Fruit fly (Drosophila melanogaster): ENCODE data around the gene spri.

spri gene

DNA sequence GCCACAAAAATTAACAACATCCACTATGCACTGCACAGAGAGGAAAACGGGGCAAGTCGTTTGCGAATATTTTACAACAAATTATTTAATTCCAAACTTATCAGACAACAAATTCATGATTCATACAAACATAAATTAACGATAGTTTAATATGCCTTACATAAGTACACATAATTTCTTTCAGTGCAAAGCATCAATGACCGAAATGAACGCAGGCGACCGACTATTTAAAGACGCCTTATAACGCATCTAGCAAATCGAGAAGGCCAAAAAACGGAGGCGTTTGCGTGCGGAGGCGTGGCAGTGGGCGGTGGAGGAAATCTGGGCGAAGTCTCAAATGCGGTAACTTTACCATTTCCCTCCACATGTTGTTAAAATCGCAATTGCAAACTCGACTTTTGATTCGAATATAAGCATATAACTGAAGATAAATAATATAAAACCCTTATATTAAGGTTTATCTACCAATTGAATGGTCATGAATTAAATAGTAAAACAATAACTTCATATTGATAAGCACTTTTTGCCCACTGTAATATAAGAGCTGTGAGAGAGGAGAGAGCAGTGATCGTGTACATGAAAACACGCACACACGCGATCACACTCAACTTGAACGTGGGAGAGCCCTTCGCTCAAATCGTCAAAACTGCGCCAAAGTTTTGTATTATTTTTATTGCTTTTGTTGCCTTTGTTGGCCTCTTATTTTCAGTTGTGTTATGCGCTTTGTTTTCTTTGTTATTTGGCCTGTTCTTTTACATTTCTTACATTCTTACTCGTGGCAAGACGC lies 38.0 kb downstream of the spri start (continued):
- no peak for TF ChIP-seq pita (GFP tag; optimal IDR thresholded peaks at IDR 0.05)
- TF ChIP-seq en (GFP tag; optimal IDR thresholded peaks at IDR 0.05) = peak; percentile 84
- peak; percentile 91 for TF ChIP-seq CG8388 (GFP tag; optimal IDR thresholded peaks at IDR 0.05)
- TF ChIP-seq nmo (GFP tag; optimal IDR thresholded peaks at IDR 0.05) = peak; percentile 96
- TF ChIP-seq CG1792 (GFP tag; optimal IDR thresholded peaks at IDR 0.05) = peak; percentile 81
- peak; percentile 91 for TF ChIP-seq bcd (GFP tag; optimal IDR thresholded peaks at IDR 0.05)
- no peak for TF ChIP-seq Opbp (GFP tag; IDR thresholded peaks at IDR 0.05; ENCODE audit: partially characterized antibody)
- no peak for TF ChIP-seq inv (GFP tag; IDR thresholded peaks at IDR 0.05; ENCODE audit: partially characterized antibody)
- no peak for TF ChIP-seq nerfin-2 (GFP tag; IDR thresholded peaks at IDR 0.05; ENCODE audit: partially characterized antibody)
- peak; percentile 80 for TF ChIP-seq croc (GFP tag; conservative IDR thresholded peaks at IDR 0.05)
- peak; percentile 77 for TF ChIP-seq sr (GFP tag; IDR thresholded peaks at IDR 0.05)
- no peak for TF ChIP-seq h (optimal IDR thresholded peaks at IDR 0.05)
- TF ChIP-seq CG11696 (GFP tag; IDR thresholded peaks at IDR 0.05) = peak; percentile 68
- no peak for TF ChIP-seq prd (optimal IDR thresholded peaks at IDR 0.05)
- peak; percentile 93 for TF ChIP-seq prd (GFP tag; IDR thresholded peaks at IDR 0.05)
- peak; percentile 64 for TF ChIP-seq NFAT (GFP tag; IDR thresholded peaks at IDR 0.05)
- TF ChIP-seq CG34376 (GFP tag; optimal IDR thresholded peaks at IDR 0.05) = peak; percentile 27
- TF ChIP-seq sens-2 (GFP tag; IDR thresholded peaks at IDR 0.05) = peak; percentile 89
- no peak for TF ChIP-seq CG7745 (tag; optimal IDR thresholded peaks at IDR 0.05)
- peak; percentile 84 for TF ChIP-seq lilli (GFP tag; optimal IDR thresholded peaks at IDR 0.05)
- TF ChIP-seq chm (GFP tag; IDR thresholded peaks at IDR 0.05) = no peak; the same call in 1 of the 2 replicates
- peak; percentile 93 for TF ChIP-seq CG17829 (tag; optimal IDR thresholded peaks at IDR 0.05)
- peak; percentile 45; the same call in 1 of the 2 replicates for TF ChIP-seq Poxn (GFP tag; IDR thresholded peaks at IDR 0.05)
- no peak for TF ChIP-seq B-H2 (GFP tag; optimal IDR thresholded peaks at IDR 0.05)
- TF ChIP-seq Camta (GFP tag; optimal IDR thresholded peaks at IDR 0.05) = peak; percentile 87
- peak; percentile 89 for TF ChIP-seq otp (GFP tag; IDR thresholded peaks at IDR 0.05)
- peak; percentile 47; the same call in 1 of the 2 replicates for TF ChIP-seq CG11085 (GFP tag; IDR thresholded peaks at IDR 0.05)
- TF ChIP-seq CG10979 (tag; optimal IDR thresholded peaks at IDR 0.05) = peak; percentile 90
- peak; percentile 36; the same call in 1 of the 2 replicates for TF ChIP-seq CG4360 (GFP tag; IDR thresholded peaks at IDR 0.05)
- peak; percentile 75 for TF ChIP-seq HHEX (GFP tag; optimal IDR thresholded peaks at IDR 0.05)
- TF ChIP-seq CG14441 (GFP tag; IDR thresholded peaks at IDR 0.05) = peak; percentile 92
- peak; percentile 63 for TF ChIP-seq CG4617 (GFP tag; optimal IDR thresholded peaks at IDR 0.05; ENCODE audit: borderline replicate concordance)
- peak; percentile 79 for TF ChIP-seq Max (GFP tag; optimal IDR thresholded peaks at IDR 0.05)
- peak; percentile 91 for TF ChIP-seq CG12391 (tag; optimal IDR thresholded peaks at IDR 0.05)
- peak; percentile 47 for TF ChIP-seq CG7271 (tag; optimal IDR thresholded peaks at IDR 0.05)
- peak; percentile 96 for TF ChIP-seq Sox102F (GFP tag; optimal IDR thresholded peaks at IDR 0.05)
- peak; percentile 43 for TF ChIP-seq CG10543 (GFP tag; optimal IDR thresholded peaks at IDR 0.05)
- no peak for TF ChIP-seq CG8478 (optimal IDR thresholded peaks at IDR 0.05)
- peak; percentile 14 for TF ChIP-seq CG8290 (GFP tag; optimal IDR thresholded peaks at IDR 0.05)
- TF ChIP-seq CG8290 (tag; optimal IDR thresholded peaks at IDR 0.05) = peak in 1 of 2 experiments; percentile 90
- TF ChIP-seq CG16813 (GFP tag; IDR thresholded peaks at IDR 0.05; ENCODE audit: partially characterized antibody) = no peak
- peak; percentile 83 for TF ChIP-seq Dad (GFP tag; optimal IDR thresholded peaks at IDR 0.05)
- peak; percentile 90 for TF ChIP-seq gcm (GFP tag; optimal IDR thresholded peaks at IDR 0.05)
- TF ChIP-seq Dfd (GFP tag; optimal IDR thresholded peaks at IDR 0.05) = no peak
- peak; percentile 85 for TF ChIP-seq Hr3 (GFP tag; optimal IDR thresholded peaks at IDR 0.05)
- TF ChIP-seq CG42726 (GFP tag; IDR thresholded peaks at IDR 0.05; ENCODE audit: partially characterized antibody) = no peak
- peak; percentile 82 for TF ChIP-seq Oaz (GFP tag; IDR thresholded peaks at IDR 0.05)
- peak; percentile 68 for TF ChIP-seq CG2120 (GFP tag; optimal IDR thresholded peaks at IDR 0.05)
- no peak for TF ChIP-seq Deaf1 (tag; optimal IDR thresholded peaks at IDR 0.05)
- peak; percentile 78 for TF ChIP-seq Mad (GFP tag; optimal IDR thresholded peaks at IDR 0.05)

Measured in whole organism, embryonic.